Fruit fly (Drosophila melanogaster): Measurements from ENCODE around the gene Smr.
A peak's percentile ranks its signal among the peaks of the same experiment; 100 is the strongest.

Smr gene

DNA sequence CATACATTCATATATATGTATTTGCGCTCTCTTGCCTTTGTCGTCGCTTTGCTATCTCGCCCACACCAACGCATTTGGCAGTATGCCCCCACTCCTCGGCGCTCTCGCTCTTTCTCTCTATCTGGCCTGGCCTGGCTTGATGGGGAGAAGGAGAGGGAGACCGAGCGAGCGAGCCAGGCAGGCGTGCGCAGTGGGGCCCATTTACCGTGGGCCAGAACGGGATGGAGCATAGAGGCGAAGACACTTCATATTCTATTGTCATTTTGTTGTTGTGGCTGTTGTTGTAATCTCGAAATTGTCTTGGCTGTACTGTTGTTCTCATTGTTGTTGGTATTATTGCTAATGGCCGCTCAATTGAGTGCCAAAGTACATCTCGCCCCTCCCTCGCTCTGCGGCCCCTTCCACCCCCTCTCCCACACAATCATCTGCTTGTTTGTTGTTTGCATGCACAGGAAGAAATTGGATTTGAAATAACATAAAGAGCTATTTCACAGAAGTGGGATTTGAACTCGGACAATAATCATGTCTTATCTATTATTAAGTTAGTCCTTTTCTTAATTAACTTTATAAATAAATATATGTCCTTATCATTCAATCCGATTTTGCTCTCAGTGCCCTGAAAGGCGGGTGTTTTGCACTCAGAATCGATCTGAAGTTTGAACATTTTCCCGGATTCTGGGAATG is 77.2 kb downstream of the Smr start (continued):
- TF ChIP-seq Camta (GFP tag; optimal IDR thresholded peaks at IDR 0.05) (peak; percentile 35), Pdp1 (GFP tag; optimal IDR thresholded peaks at IDR 0.05) (peak in 1 of 2 experiments; percentile 55), CG13624 (GFP tag; optimal IDR thresholded peaks at IDR 0.05) (no peak), CG14014 (GFP tag; IDR thresholded peaks at IDR 0.05) (peak; percentile 88), Bdp1 (GFP tag; optimal IDR thresholded peaks at IDR 0.05) (peak; percentile 20), CG10654 (GFP tag; optimal IDR thresholded peaks at IDR 0.05) (peak; percentile 83), CG4617 (GFP tag; optimal IDR thresholded peaks at IDR 0.05; ENCODE audit: borderline replicate concordance) (peak; percentile 49), CG18262 (tag; optimal IDR thresholded peaks at IDR 0.05) (peak; percentile 91), Gsc (GFP tag; IDR thresholded peaks at IDR 0.05) (no peak), CG10565 (GFP tag; optimal IDR thresholded peaks at IDR 0.05) (peak; percentile 6), CG2120 (GFP tag; optimal IDR thresholded peaks at IDR 0.05) (peak; percentile 79), stwl (tag; optimal IDR thresholded peaks at IDR 0.05) (peak; percentile 37), cad (GFP tag; optimal IDR thresholded peaks at IDR 0.05) (no peak), zfh1 (GFP tag; IDR thresholded peaks at IDR 0.05) (peak; percentile 92), gsb (GFP tag; IDR thresholded peaks at IDR 0.05) (peak; percentile 86), CG16813 (GFP tag; IDR thresholded peaks at IDR 0.05; ENCODE audit: partially characterized antibody) (no peak), crp (GFP tag; optimal IDR thresholded peaks at IDR 0.05) (peak in 1 of 2 experiments; percentile 47), Oaz (GFP tag; IDR thresholded peaks at IDR 0.05) (peak; percentile 78), Six4 (GFP tag; optimal IDR thresholded peaks at IDR 0.05) (peak; percentile 80), aop (GFP tag; IDR thresholded peaks at IDR 0.05) (peak; percentile 57; the same call in 1 of the 2 replicates), CG13894 (tag; optimal IDR thresholded peaks at IDR 0.05) (peak; percentile 49), Fer3 (tag; optimal IDR thresholded peaks at IDR 0.05) (peak; percentile 90), Nf-YC (tag; optimal IDR thresholded peaks at IDR 0.05) (peak; percentile 9), klu (GFP tag; IDR thresholded peaks at IDR 0.05) (peak; percentile 85), br (optimal IDR thresholded peaks at IDR 0.05) (no peak), chif (GFP tag; optimal IDR thresholded peaks at IDR 0.05) (peak; percentile 51 to 71), Hr3 (GFP tag; optimal IDR thresholded peaks at IDR 0.05) (peak; percentile 88), NK7.1 (GFP tag; optimal IDR thresholded peaks at IDR 0.05) (peak; percentile 21), CG9215 (GFP tag; IDR thresholded peaks at IDR 0.05) (no peak; the same call in 1 of the 2 replicates), tna (GFP tag; IDR thresholded peaks at IDR 0.05; ENCODE audit: partially characterized antibody) (0 out of 2 replicates have a peak, but pooled peaks have one; percentile 6), CG4328 (GFP tag; optimal IDR thresholded peaks at IDR 0.05) (peak; percentile 53), gro (GFP tag; optimal IDR thresholded peaks at IDR 0.05) (peak; percentile 27), Rx (GFP tag; IDR thresholded peaks at IDR 0.05) (peak; percentile 88), h (optimal IDR thresholded peaks at IDR 0.05) (no peak), CG7963 (GFP tag; IDR thresholded peaks at IDR 0.05; ENCODE audit: partially characterized antibody) (no peak), CG3065 (GFP tag; optimal IDR thresholded peaks at IDR 0.05) (peak; percentile 56), amos (GFP tag; IDR thresholded peaks at IDR 0.05; ENCODE audit: partially characterized antibody) (no peak; the same call in 1 of the 2 replicates), CG2875 (GFP tag; optimal IDR thresholded peaks at IDR 0.05) (peak; percentile 87), Hr39 (optimal IDR thresholded peaks at IDR 0.05) (no peak), trh (GFP tag; optimal IDR thresholded peaks at IDR 0.05) (peak; percentile 72), ash1 (GFP tag; optimal IDR thresholded peaks at IDR 0.05) (peak; percentile 34), CG14441 (GFP tag; IDR thresholded peaks at IDR 0.05) (peak; percentile 92), CG2889 (GFP tag; IDR thresholded peaks at IDR 0.05) (peak; percentile 86), CkIIα-i1 (GFP tag; IDR thresholded peaks at IDR 0.05) (no peak), croc (GFP tag; conservative IDR thresholded peaks at IDR 0.05) (peak; percentile 88), CG18476 (GFP tag; optimal IDR thresholded peaks at IDR 0.05) (peak; percentile 54), lilli (GFP tag; optimal IDR thresholded peaks at IDR 0.05) (peak; percentile 80), CG7928 (GFP tag; optimal IDR thresholded peaks at IDR 0.05) (peak; percentile 34), pnt (GFP tag; optimal IDR thresholded peaks at IDR 0.05) (peak; percentile 65), CG31388 (GFP tag; optimal IDR thresholded peaks at IDR 0.05) (peak; percentile 45), CG2712 (tag; optimal IDR thresholded peaks at IDR 0.05) (peak; percentile 93)
